Fruit fly (Drosophila melanogaster) whole organism, embryonic: ENCODE data around the gene CG42763.

Experiments
- CG4707 ChIP-seq: fragments of 200-800 bp; sonication (Bioruptor generic); optimal IDR thresholded peaks from 2 replicates; lab custom pipeline; 2018; ENCODE audit warnings: missing biosample characterization, mild to moderate bottlenecking, missing genetic modification characterization, moderate library complexity
- CG8944 ChIP-seq: fragments of 200-800 bp; sonication (Bioruptor generic); optimal IDR thresholded peaks from 3 replicates; lab custom pipeline; 2016; ENCODE audit warnings: missing biosample characterization, missing genetic modification characterization
- Hr39 ChIP-seq: fragments of >200 bp; optimal IDR thresholded peaks from 2 replicates; lab custom pipeline; 2017
- Myb ChIP-seq: fragments of 200-800 bp; sonication (Bioruptor generic); optimal IDR thresholded peaks from 2 replicates; lab custom pipeline; 2016; ENCODE audit warnings: missing biosample characterization, missing genetic modification characterization
- Spps ChIP-seq: fragments of 200-800 bp; sonication (Bioruptor generic); optimal IDR thresholded peaks from 2 replicates; lab custom pipeline; 2018; ENCODE audit warnings: missing biosample characterization, mild to moderate bottlenecking, missing genetic modification characterization
- fru ChIP-seq: fragments of >200 bp; optimal IDR thresholded peaks from 2 replicates; lab custom pipeline; 2017
- oc ChIP-seq: fragments of 200-800 bp; sonication (Bioruptor generic); optimal IDR thresholded peaks from 2 replicates; lab custom pipeline; 2018; ENCODE audit warnings: missing biosample characterization, mild to moderate bottlenecking, missing genetic modification characterization, moderate library complexity
- slbo ChIP-seq: fragments of 200-800 bp; sonication (Bioruptor generic); IDR thresholded peaks from 2 replicates; pipeline ENCODE4 v1.3.6; 2022; ENCODE audit warnings: missing biosample characterization, missing genetic modification characterization
- trh ChIP-seq: fragments of 200-800 bp; sonication (Bioruptor generic); optimal IDR thresholded peaks from 2 replicates; lab custom pipeline; 2016; ENCODE audit warnings: missing biosample characterization, missing genetic modification characterization

dm6 chr2L:8170600-8171182, 25.8 kb upstream of the CG42763 start:
- TF ChIP-seq CG8944 (no peak), trh (GFP tag; lab: Kevin White, UChicago) (no peak), Hr39 (lab: Kevin White, UChicago) (no peak), CG4707 (no peak), Myb (GFP tag; lab: Kevin White, UChicago) (no peak), fru (lab: Kevin White, UChicago) (no peak), Spps (no peak), slbo (GFP tag; lab: Robert Waterston, UW) (no peak), oc (no peak)
